Fruit fly (Drosophila melanogaster) Kc167 (cell line): ENCODE data around the gene Fancl.

Experiments used
- Myc ChIP-seq: fragments of >200 bp; optimal IDR thresholded peaks from 2 replicates; lab custom pipeline; 2017; ENCODE audit warnings: missing external identifiers
- h ChIP-seq: fragments of >200 bp; optimal IDR thresholded peaks from 3 replicates; lab custom pipeline; 2018; ENCODE audit warnings: missing external identifiers
- insv ChIP-seq: fragments of >200 bp; optimal IDR thresholded peaks from 3 replicates; lab custom pipeline; 2018; ENCODE audit warnings: missing external identifiers
- ttk ChIP-seq: sonication (Bioruptor generic); optimal IDR thresholded peaks from 2 replicates; lab custom pipeline; 2017; ENCODE audit warnings: missing external identifiers

DNA sequence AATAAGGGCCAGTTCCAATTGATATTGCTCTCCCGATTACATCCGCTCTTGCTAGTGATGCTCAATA is 4.1 kb downstream of the Fancl start, which contains the start of gene CG12811:
- TF ChIP-seq insv (lab: Kevin White, UChicago) = no peak
- no peak for TF ChIP-seq ttk
- TF ChIP-seq h (lab: Kevin White, UChicago) = no peak
- TF ChIP-seq Myc (lab: Kevin White, UChicago) = no peak
